Worm (Caenorhabditis elegans) whole organism, L4 larva: Measurements from ENCODE around the gene C05D11.5.
A peak's percentile ranks its signal among the peaks of the same experiment; 100 is the strongest.

Experiments used
- aly-2 ChIP-seq: sonication (generic microtip); optimal IDR thresholded peaks from 2 replicates; lab custom pipeline; 2018; ENCODE audit warnings: missing biosample characterization, missing genetic modification characterization
- ama-1 ChIP-seq: fragments of 150-350 bp; optimal IDR thresholded peaks from 2 replicates; lab custom pipeline; 2014; ENCODE audit warnings: inconsistent platforms, mixed read lengths
- ces-1 ChIP-seq: fragments of 150-350 bp; sonication (generic microtip); optimal IDR thresholded peaks from 4 replicates; lab custom pipeline; 2014; ENCODE audit warnings: missing biosample characterization, missing genetic modification reagents, missing genetic modification characterization
- egl-27 ChIP-seq: sonication (generic microtip); optimal IDR thresholded peaks from 3 replicates; lab custom pipeline; 2017; ENCODE audit warnings: missing biosample characterization, missing genetic modification reagents, missing genetic modification characterization
- lin-39 ChIP-seq: fragments of 150-350 bp; optimal IDR thresholded peaks from 2 replicates; lab custom pipeline; 2014; ENCODE audit warnings: missing biosample characterization, missing genetic modification reagents, missing genetic modification characterization
- mes-2 ChIP-seq: sonication (generic microtip); optimal IDR thresholded peaks from 2 replicates; lab custom pipeline; 2016; ENCODE audit warnings: missing genotype, mild to moderate bottlenecking, missing genetic modification characterization, missing compliant biosample characterization; ENCODE audit not compliant: poor library complexity, severe bottlenecking
- nhr-77 ChIP-seq: fragments of 150-350 bp; optimal IDR thresholded peaks from 2 replicates; lab custom pipeline; 2014; ENCODE audit warnings: missing biosample characterization, missing genetic modification characterization
- snpc-1.2 ChIP-seq: fragments of 200-800 bp; sonication (Bioruptor generic); IDR thresholded peaks from 2 replicates; pipeline ENCODE4 v1.3.6; 2022; ENCODE audit warnings: missing genetic modification reagents, missing genetic modification characterization, missing compliant biosample characterization
- unc-130 ChIP-seq: sonication (generic microtip); optimal IDR thresholded peaks from 2 replicates; lab custom pipeline; 2016; ENCODE audit warnings: missing genetic modification reagents, missing genetic modification characterization, missing compliant biosample characterization
- unc-62 ChIP-seq, 3 experiments: fragments of 150-350 bp in 1 of 3; sonication (generic microtip); optimal IDR thresholded peaks in 2 of 3; peaks in 1 of 3; 1 replicate in 1 of 3; 2 replicates in 2 of 3; lab custom pipeline; 2014 to 2017; ENCODE audit warnings: missing biosample characterization in 3 of 3, missing genetic modification characterization in 3 of 3, missing genetic modification reagents in 3 of 3, missing genotype in 1 of 3

ce11 chrIII:6415306-6415973 lies 3.6 kb upstream of the C05D11.5 start, which contains the start of gene nas-4:
- TF ChIP-seq snpc-1.2 (no peak), mes-2 (tag; lab: Kevin White, UChicago) (peak; percentile 41), unc-62 (GFP tag; optimal IDR thresholded peaks at IDR 0.05 in 1 of 2; lab: Kevin White, UChicago) (peak in 1 of 2 experiments; percentile 56), unc-62 (tag; optimal IDR thresholded peaks at IDR 0.05; lab: Kevin White, UChicago) (no peak), aly-2 (tag; lab: Kevin White, UChicago) (no peak), egl-27 (no peak), nhr-77 (no peak), lin-39 (no peak), ama-1 (lab: Kevin White, UChicago) (peak; percentile 77), unc-130 (GFP tag; lab: Kevin White, UChicago) (no peak), ces-1 (no peak)
